Fruit fly (Drosophila melanogaster) whole organism, adult: ENCODE data around the gene Fit2.
A peak's percentile ranks its signal among the peaks of the same experiment; 100 is the strongest.

ENCODE experiments used
- CG11617 ChIP-seq: fragments of 200-800 bp; sonication (Bioruptor generic); optimal IDR thresholded peaks from 2 replicates; lab custom pipeline; 2017; ENCODE audit warnings: mild to moderate bottlenecking, missing biosample characterization, missing genetic modification reagents, missing genetic modification characterization
- CG33017 ChIP-seq: fragments of 200-800 bp; sonication (Bioruptor generic); optimal IDR thresholded peaks from 2 replicates; lab custom pipeline; 2018; ENCODE audit warnings: missing biosample characterization, mild to moderate bottlenecking, missing genetic modification characterization, moderate library complexity
- CG5204 ChIP-seq: fragments of 200-800 bp; sonication (Bioruptor generic); optimal IDR thresholded peaks from 2 replicates; lab custom pipeline; 2016; ENCODE audit warnings: missing biosample characterization, missing genetic modification characterization
- CG7045 ChIP-seq: fragments of 200-800 bp; sonication (Bioruptor generic); optimal IDR thresholded peaks from 2 replicates; lab custom pipeline; 2017; ENCODE audit warnings: missing biosample characterization, mild to moderate bottlenecking, missing genetic modification characterization
- CG7101 ChIP-seq: fragments of 200-800 bp; sonication (Bioruptor generic); optimal IDR thresholded peaks from 2 replicates; lab custom pipeline; 2018; ENCODE audit warnings: missing biosample characterization, mild to moderate bottlenecking, missing genetic modification characterization, moderate library complexity
- Hr96 ChIP-seq: fragments of 200-800 bp; sonication (Bioruptor generic); optimal IDR thresholded peaks from 2 replicates; lab custom pipeline; 2016; ENCODE audit warnings: missing biosample characterization, missing genetic modification characterization
- bab1 ChIP-seq: fragments of 200-800 bp; sonication (Bioruptor generic); optimal IDR thresholded peaks from 3 replicates; lab custom pipeline; 2019; ENCODE audit warnings: missing biosample characterization, mild to moderate bottlenecking, missing genetic modification characterization, moderate library complexity
- cic ChIP-seq: fragments of 200-800 bp; sonication (Bioruptor generic); optimal IDR thresholded peaks from 2 replicates; lab custom pipeline; 2017; ENCODE audit warnings: missing biosample characterization, mild to moderate bottlenecking, missing genetic modification characterization, moderate library complexity
- cnc ChIP-seq, 2 experiments: fragments of >200 bp; optimal IDR thresholded peaks; 2 replicates each; lab custom pipeline; 2017
- kay ChIP-seq: fragments of 200-800 bp; sonication (Bioruptor generic); peaks from one replicate; lab custom pipeline; 2016; ENCODE audit warnings: missing biosample characterization, missing genetic modification characterization, borderline replicate concordance
- ovo ChIP-seq: fragments of 200-800 bp; sonication (Bioruptor generic); optimal IDR thresholded peaks from 2 replicates; lab custom pipeline; 2016; ENCODE audit warnings: missing biosample characterization, missing genetic modification characterization
- tj ChIP-seq: fragments of 200-800 bp; sonication (Bioruptor generic); optimal IDR thresholded peaks from 3 replicates; lab custom pipeline; 2017; ENCODE audit warnings: missing biosample characterization, mild to moderate bottlenecking, missing genetic modification characterization, moderate library complexity
- toe ChIP-seq: fragments of 200-800 bp; sonication (Bioruptor generic); optimal IDR thresholded peaks from 2 replicates; lab custom pipeline; 2016; ENCODE audit warnings: missing biosample characterization, missing genetic modification characterization

DNA sequence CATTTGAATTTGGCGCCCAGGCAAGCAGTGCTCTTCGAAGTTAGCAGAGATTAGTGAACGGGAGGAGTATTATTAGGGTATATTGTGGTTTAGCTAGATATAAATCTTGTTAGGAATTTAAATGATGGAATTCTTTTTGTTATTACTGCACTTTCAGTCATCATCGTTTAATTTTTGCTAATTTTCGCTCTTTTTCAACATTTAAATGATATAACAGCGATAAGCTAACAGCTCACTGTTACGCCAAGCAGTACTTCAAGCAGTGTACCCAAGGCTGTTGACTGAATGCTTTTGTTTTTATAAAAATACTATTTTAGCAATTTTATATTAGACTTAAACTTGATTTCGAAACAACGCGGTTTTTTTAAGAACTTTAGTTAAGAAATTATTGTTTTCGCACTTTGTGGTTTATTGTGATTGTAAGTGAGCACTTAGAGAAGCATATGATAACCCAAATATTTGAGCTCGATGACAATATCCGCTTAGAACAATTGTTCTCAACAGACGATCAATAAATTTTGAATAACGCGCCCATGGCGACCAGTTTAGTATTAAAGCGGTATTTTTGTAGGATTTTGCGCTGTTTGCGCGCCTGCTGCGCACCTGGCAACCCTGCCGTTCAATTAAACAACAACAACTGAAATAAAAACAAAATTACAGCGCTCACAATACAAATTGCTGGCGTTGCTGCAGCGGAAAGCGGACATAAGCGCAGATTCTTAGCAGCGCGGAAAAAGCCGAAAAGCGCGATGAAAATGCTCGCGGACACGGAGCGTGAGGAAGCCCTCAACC is 26.7 kb downstream of the Fit2 start:
- no peak for TF ChIP-seq CG5204 (GFP tag; lab: Kevin White, UChicago)
- TF ChIP-seq cic (GFP tag; lab: Kevin White, UChicago), result no peak
- peak; percentile 33 for TF ChIP-seq kay (GFP tag; lab: Kevin White, UChicago)
- TF ChIP-seq CG7045 (GFP tag; lab: Kevin White, UChicago), result no peak
- no peak for TF ChIP-seq CG11617 (GFP tag; lab: Kevin White, UChicago)
- no peak for TF ChIP-seq bab1 (GFP tag; lab: Kevin White, UChicago)
- no peak for TF ChIP-seq CG33017
- TF ChIP-seq tj (GFP tag; lab: Kevin White, UChicago), result peak; percentile 74
- TF ChIP-seq CG7101, result no peak
- no peak for TF ChIP-seq cnc (optimal IDR thresholded peaks at IDR 0.05; lab: Kevin White, UChicago)
- TF ChIP-seq toe, result no peak
- TF ChIP-seq ovo, result no peak
- TF ChIP-seq Hr96, result no peak
